Worm (Caenorhabditis elegans): ENCODE measurements around the gene T05C1.2.

The T05C1.2 gene

ce11 chrII:4474005-4474655, 7.8 kb downstream of the T05C1.2 start:
- TF ChIP-seq egl-27 (tag; optimal IDR thresholded peaks at IDR 0.05): no peak
- no peak for TF ChIP-seq sea-2 (GFP tag; optimal IDR thresholded peaks at IDR 0.05)
- no peak for TF ChIP-seq ztf-4 (tag; optimal IDR thresholded peaks at IDR 0.05)
- no peak for TF ChIP-seq nhr-25 (tag; optimal IDR thresholded peaks at IDR 0.05)
- TF ChIP-seq egl-5 (tag; optimal IDR thresholded peaks at IDR 0.05): no peak
- TF ChIP-seq daf-12 (tag; optimal IDR thresholded peaks at IDR 0.05): no peak
- no peak for TF ChIP-seq ceh-82 (tag; optimal IDR thresholded peaks at IDR 0.05)
- TF ChIP-seq skn-1 (tag; optimal IDR thresholded peaks at IDR 0.05): no peak
- TF ChIP-seq unc-62 (GFP tag; optimal IDR thresholded peaks at IDR 0.05): no peak
- no peak for TF ChIP-seq snpc-4 (tag; optimal IDR thresholded peaks at IDR 0.05)
- no peak for TF ChIP-seq tbx-2 (tag; optimal IDR thresholded peaks at IDR 0.05)
- TF ChIP-seq ZK546.5 (tag; optimal IDR thresholded peaks at IDR 0.05): no peak
- no peak for TF ChIP-seq ztf-11 (tag; optimal IDR thresholded peaks at IDR 0.05)
- no peak for TF ChIP-seq R02D3.7 (tag; optimal IDR thresholded peaks at IDR 0.05)
- TF ChIP-seq elt-2 (tag; optimal IDR thresholded peaks at IDR 0.05): no peak
- no peak for TF ChIP-seq nhr-28 (tag; optimal IDR thresholded peaks at IDR 0.05)
- no peak for TF ChIP-seq zag-1 (tag; optimal IDR thresholded peaks at IDR 0.05)

- no peak for TF ChIP-seq hmg-11 (tag; optimal IDR thresholded peaks at IDR 0.05)
- TF ChIP-seq zag-1 (tag; optimal IDR thresholded peaks at IDR 0.05): no peak
- no peak for TF ChIP-seq fkh-10 (GFP tag; optimal IDR thresholded peaks at IDR 0.05)
- TF ChIP-seq ztf-11 (tag; optimal IDR thresholded peaks at IDR 0.05): no peak
- no peak for TF ChIP-seq lin-15B (tag; optimal IDR thresholded peaks at IDR 0.05)
- no peak for TF ChIP-seq nhr-237 (tag; optimal IDR thresholded peaks at IDR 0.05)
- TF ChIP-seq ceh-28 (tag; optimal IDR thresholded peaks at IDR 0.05): no peak
- TF ChIP-seq elt-3 (tag; optimal IDR thresholded peaks at IDR 0.05): no peak
- TF ChIP-seq skn-1 (tag; optimal IDR thresholded peaks at IDR 0.05): no peak
- no peak for TF ChIP-seq nhr-23 (tag; optimal IDR thresholded peaks at IDR 0.05)
- no peak for TF ChIP-seq daf-12 (tag; optimal IDR thresholded peaks at IDR 0.05)
- TF ChIP-seq egl-27 (tag; optimal IDR thresholded peaks at IDR 0.05): no peak
- no peak for TF ChIP-seq pha-4 (tag; optimal IDR thresholded peaks at IDR 0.05)
These were observed 10.8 kb downstream of the T05C1.2 start, which contains the start of gene W06B4.1 for ce11 chrII:4470972-4471645. Gene W06B4.1 (plus strand): TSS chrII:4471595.

ce11 chrII:4468897-4469459, 12.9 kb downstream of the T05C1.2 start:
- TF ChIP-seq ama-1 (optimal IDR thresholded peaks at IDR 0.05): no peak
- TF ChIP-seq elt-3 (tag; optimal IDR thresholded peaks at IDR 0.05): no peak
- TF ChIP-seq ztf-11 (tag; optimal IDR thresholded peaks at IDR 0.05): no peak
- no peak for TF ChIP-seq unc-39 (tag; optimal IDR thresholded peaks at IDR 0.05)
- TF ChIP-seq jun-1 (tag; optimal IDR thresholded peaks at IDR 0.05): no peak
- no peak for TF ChIP-seq snpc-4 (tag; optimal IDR thresholded peaks at IDR 0.05)
- no peak for TF ChIP-seq ceh-28 (tag; optimal IDR thresholded peaks at IDR 0.05)
- no peak for TF ChIP-seq ceh-82 (tag; optimal IDR thresholded peaks at IDR 0.05)
- TF ChIP-seq nhr-77 (tag; optimal IDR thresholded peaks at IDR 0.05): no peak
- TF ChIP-seq pha-4 (tag; optimal IDR thresholded peaks at IDR 0.05): peak; percentile 31
- no peak for TF ChIP-seq sea-2 (GFP tag; optimal IDR thresholded peaks at IDR 0.05)
- TF ChIP-seq ztf-4 (tag; optimal IDR thresholded peaks at IDR 0.05): no peak
- peak; percentile 52 for TF ChIP-seq pqm-1 (tag; optimal IDR thresholded peaks at IDR 0.05)
- no peak for TF ChIP-seq fkh-10 (GFP tag; optimal IDR thresholded peaks at IDR 0.05)

ce11 chrII:4467869-4468268, 14.1 kb downstream of the T05C1.2 start, which contains the start of gene W06B4.2:
Gene W06B4.2 (plus strand): TSS chrII:4468169.
- TF ChIP-seq eor-1 (tag; optimal IDR thresholded peaks at IDR 0.05) (no peak), elt-1 (tag; optimal IDR thresholded peaks at IDR 0.05) (no peak), mml-1 (tag; optimal IDR thresholded peaks at IDR 0.05) (no peak), nhr-67 (tag; optimal IDR thresholded peaks at IDR 0.05) (no peak), nhr-237 (tag; optimal IDR thresholded peaks at IDR 0.05) (no peak), daf-12 (tag; optimal IDR thresholded peaks at IDR 0.05) (no peak), unc-39 (tag; optimal IDR thresholded peaks at IDR 0.05) (no peak), nhr-43 (tag; optimal IDR thresholded peaks at IDR 0.05; ENCODE audit: poor library complexity, severe bottlenecking) (no peak), hmg-11 (tag; optimal IDR thresholded peaks at IDR 0.05) (no peak), fkh-10 (GFP tag; optimal IDR thresholded peaks at IDR 0.05) (no peak)

Measured in whole organism, L3 larva.